Worm (Caenorhabditis elegans): ENCODE results near the gene glb-10.

glb-10 gene

ce11 chrII:6309198-6309597 lies at the start of gene glb-10:
Gene glb-10 (minus strand): TSS chrII:6309298.
- no peak for TF ChIP-seq ceh-88 (GFP tag; IDR thresholded peaks at IDR 0.05)
- TF ChIP-seq elt-2 (tag; optimal IDR thresholded peaks at IDR 0.05): no peak
- TF ChIP-seq lin-35 (GFP tag; optimal IDR thresholded peaks at IDR 0.05): no peak
- no peak for TF ChIP-seq unc-62 (GFP tag; optimal IDR thresholded peaks at IDR 0.05)

DNA sequence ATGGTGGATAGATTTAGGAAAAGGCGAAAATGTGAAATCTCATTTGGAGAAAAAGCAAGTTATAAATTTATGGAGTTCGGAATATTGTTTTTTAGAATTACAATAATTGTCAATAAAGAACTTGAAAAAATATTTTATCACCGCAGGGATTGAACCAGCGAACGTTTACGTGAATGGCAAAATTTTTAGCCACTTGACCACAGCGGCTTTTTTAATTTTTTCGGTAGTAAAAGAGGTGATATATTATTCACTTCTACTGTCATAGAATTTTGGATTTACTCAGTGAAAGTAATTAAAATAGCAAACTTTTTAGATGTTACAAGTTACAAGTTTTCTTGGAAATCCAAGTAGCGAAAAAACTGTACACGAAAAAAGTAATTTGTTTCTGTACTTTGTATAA lies 49.1 kb upstream of the glb-10 start:
- TF ChIP-seq zag-1 (tag; optimal IDR thresholded peaks at IDR 0.05) (no peak), aly-2 (tag; optimal IDR thresholded peaks at IDR 0.05) (no peak), unc-86 (tag; optimal IDR thresholded peaks at IDR 0.05) (no peak), nhr-84 (tag; optimal IDR thresholded peaks at IDR 0.05) (no peak), fkh-8 (tag; optimal IDR thresholded peaks at IDR 0.05) (no peak), F16B12.6 (tag; optimal IDR thresholded peaks at IDR 0.05) (no peak), ceh-88 (GFP tag; IDR thresholded peaks at IDR 0.05) (no peak), C34B4.2 (tag; optimal IDR thresholded peaks at IDR 0.05) (no peak), C04F5.9 (tag; optimal IDR thresholded peaks at IDR 0.05) (no peak), aha-1 (tag; optimal IDR thresholded peaks at IDR 0.05) (no peak), elt-2 (tag; optimal IDR thresholded peaks at IDR 0.05) (no peak), Y116A8C.19 (tag; optimal IDR thresholded peaks at IDR 0.05; ENCODE audit: borderline replicate concordance) (no peak), sox-4 (tag; optimal IDR thresholded peaks at IDR 0.05) (no peak), nhr-90 (tag; optimal IDR thresholded peaks at IDR 0.05; ENCODE audit: poor library complexity) (no peak), ces-1 (GFP tag; optimal IDR thresholded peaks at IDR 0.05) (no peak), tlp-1 (tag; optimal IDR thresholded peaks at IDR 0.05) (no peak), mdl-1 (tag; optimal IDR thresholded peaks at IDR 0.05) (no peak)

DNA sequence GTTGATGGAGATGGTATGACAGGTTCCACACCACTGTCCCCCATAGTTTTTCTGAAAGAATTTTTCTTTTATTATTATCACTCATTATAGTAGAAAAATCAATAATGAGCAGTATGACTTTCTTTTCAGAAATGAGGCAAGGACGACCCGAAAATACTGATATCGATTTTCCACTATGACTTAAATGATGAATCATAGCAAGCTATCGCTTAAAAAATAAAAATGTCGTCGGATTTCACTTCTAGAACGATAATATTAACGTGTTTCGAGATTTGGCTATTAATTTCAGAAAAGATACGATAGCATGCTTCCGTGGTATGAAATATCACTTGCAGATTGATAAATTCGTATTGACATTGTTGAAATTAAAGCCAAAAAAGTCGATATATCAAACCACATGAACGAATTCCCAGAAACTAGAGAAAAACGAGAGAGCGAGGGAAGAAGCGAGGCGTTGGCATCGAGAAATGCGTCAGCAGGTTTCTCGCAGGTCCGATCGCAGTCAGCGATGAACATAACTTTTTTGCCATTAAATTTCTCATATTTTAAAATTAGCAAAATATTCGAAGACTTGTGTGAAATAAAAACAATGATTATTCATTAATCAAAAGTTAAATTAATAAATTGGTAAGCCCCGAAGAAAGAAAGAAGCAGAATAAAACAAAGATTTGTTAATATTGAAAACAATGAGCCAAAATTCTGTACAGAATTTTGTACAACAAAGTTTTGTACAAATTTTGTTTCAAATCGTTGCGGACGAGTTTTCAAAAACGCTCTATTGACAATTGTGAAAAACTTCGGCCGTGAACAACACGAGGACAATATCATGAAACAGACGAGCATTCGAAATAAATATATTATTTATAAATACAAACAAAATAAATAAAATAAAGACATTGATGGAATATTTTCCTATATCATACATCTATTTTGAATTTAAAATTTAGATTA lies 46.6 kb upstream of the glb-10 start, which contains the start of gene C32D5.11:
Gene C32D5.11 (minus strand): TSS at position 51 of the 951 bp plus-strand sequence.
- TF ChIP-seq hpl-2 (GFP tag; optimal IDR thresholded peaks at IDR 0.05) (no peak), pax-3 (tag; optimal IDR thresholded peaks at IDR 0.05) (peak; percentile 17), dpl-1 (GFP tag; optimal IDR thresholded peaks at IDR 0.05) (peak; percentile 49 to 81 (median 78)), pqm-1 (tag; optimal IDR thresholded peaks at IDR 0.05) (no peak), unc-98 (GFP tag; IDR thresholded peaks at IDR 0.05) (no peak), lsy-2 (tag; optimal IDR thresholded peaks at IDR 0.05) (peak; percentile 82 to 86), grh-1 (GFP tag; IDR thresholded peaks at IDR 0.05) (peak; percentile 32; the same call in 1 of the 2 replicates), nhr-76 (tag; optimal IDR thresholded peaks at IDR 0.05) (no peak), nhr-71 (tag; optimal IDR thresholded peaks at IDR 0.05) (peak; percentile 89), alr-1 (tag; optimal IDR thresholded peaks at IDR 0.05; ENCODE audit: borderline replicate concordance) (no peak), jun-1 (tag; optimal IDR thresholded peaks at IDR 0.05) (peak; percentile 48), pag-3 (tag; optimal IDR thresholded peaks at IDR 0.05; ENCODE audit: borderline replicate concordance, insufficient read depth) (peak; percentile 1), elt-2 (tag; optimal IDR thresholded peaks at IDR 0.05) (no peak), vab-15 (tag; optimal IDR thresholded peaks at IDR 0.05) (no peak), ceh-88 (GFP tag; IDR thresholded peaks at IDR 0.05) (no peak), elt-3 (tag; optimal IDR thresholded peaks at IDR 0.05) (peak in 2 of 6 experiments; percentile 17 to 45), lin-39 (tag; optimal IDR thresholded peaks at IDR 0.05) (peak; percentile 12), C16A3.4 (tag; optimal IDR thresholded peaks at IDR 0.05) (peak; percentile 90), ztf-11 (tag; optimal IDR thresholded peaks at IDR 0.05) (no peak), lin-14 (GFP tag; optimal IDR thresholded peaks at IDR 0.05) (peak; percentile 91), mef-2 (tag; optimal IDR thresholded peaks at IDR 0.05) (no peak), snpc-4 (tag; optimal IDR thresholded peaks at IDR 0.05) (peak; percentile 16), sup-37 (GFP tag; optimal IDR thresholded peaks at IDR 0.05) (no peak), rnt-1 (tag; optimal IDR thresholded peaks at IDR 0.05) (peak; percentile 86), blmp-1 (tag; optimal IDR thresholded peaks at IDR 0.05) (peak; percentile 67), ets-5 (GFP tag; IDR thresholded peaks at IDR 0.05) (no peak), unc-62 (GFP tag; optimal IDR thresholded peaks at IDR 0.05) (no peak), sox-4 (tag; optimal IDR thresholded peaks at IDR 0.05) (no peak), ama-1 (optimal IDR thresholded peaks at IDR 0.05) (no peak), mdl-1 (tag; optimal IDR thresholded peaks at IDR 0.05) (peak in 1 of 2 experiments; percentile 61), nhr-90 (tag; optimal IDR thresholded peaks at IDR 0.05; ENCODE audit: poor library complexity) (peak; percentile 47), nhr-77 (tag; optimal IDR thresholded peaks at IDR 0.05) (peak; percentile 72), lir-3 (tag; optimal IDR thresholded peaks at IDR 0.05; ENCODE audit: poor library complexity) (peak; percentile 49)
